Fruit fly (Drosophila melanogaster) whole organism, embryonic: ENCODE measurements around the gene RpL21.
A peak's percentile ranks its signal among the peaks of the same experiment; 100 is the strongest.

ENCODE experiments used
- ash1 ChIP-seq: fragments of 200-800 bp; sonication (Bioruptor generic); optimal IDR thresholded peaks from 2 replicates; lab custom pipeline; 2018; ENCODE audit warnings: missing biosample characterization, mild to moderate bottlenecking, missing genetic modification characterization
- grau ChIP-seq: fragments of 200-800 bp; optimal IDR thresholded peaks from 3 replicates; lab custom pipeline; 2019; ENCODE audit warnings: missing biosample characterization, mild to moderate bottlenecking, missing genetic modification characterization, moderate library complexity
- lola ChIP-seq, 3 experiments: fragments of >200 bp in 2 of 3; fragments of 200-800 bp in 1 of 3; sonication (Bioruptor generic) in 1 of 3; optimal IDR thresholded peaks; 2 replicates each; lab custom pipeline; 2017 to 2019; ENCODE audit warnings: missing biosample characterization in 3 of 3, missing genetic modification characterization in 3 of 3, mild to moderate bottlenecking in 1 of 3, moderate library complexity in 1 of 3
- luna ChIP-seq: fragments of 200-800 bp; sonication (Bioruptor generic); optimal IDR thresholded peaks from 2 replicates; lab custom pipeline; 2016; ENCODE audit warnings: missing biosample characterization, missing genetic modification characterization

dm6 chr2L:22248230-22248629 is 555 bp upstream of the RpL21 start:
- TF ChIP-seq ash1 (GFP tag; lab: Kevin White, UChicago): no peak
- TF ChIP-seq lola (GFP tag; optimal IDR thresholded peaks at IDR 0.05; lab: Kevin White, UChicago): peak in 1 of 3 experiments; percentile 37
- TF ChIP-seq grau (tag; lab: Kevin White, UChicago): no peak
- no peak for TF ChIP-seq luna (GFP tag; lab: Kevin White, UChicago)
